Fruit fly (Drosophila melanogaster) whole organism, embryonic: Measurements from ENCODE around the gene Schip1.
A peak's percentile ranks its signal among the peaks of the same experiment; 100 is the strongest.

ENCODE experiments used
- Bdp1 ChIP-seq: fragments of 200-800 bp; sonication (Bioruptor generic); optimal IDR thresholded peaks from 3 replicates; lab custom pipeline; 2016; ENCODE audit warnings: missing biosample characterization, missing genetic modification characterization
- CG10209 ChIP-seq: fragments of 200-800 bp; sonication (Bioruptor generic); optimal IDR thresholded peaks from 3 replicates; lab custom pipeline; 2017; ENCODE audit warnings: missing biosample characterization, mild to moderate bottlenecking, missing genetic modification characterization, missing genetic modification reagents
- CG10979 ChIP-seq: fragments of 200-800 bp; sonication (Bioruptor generic); optimal IDR thresholded peaks from 2 replicates; lab custom pipeline; 2018; ENCODE audit warnings: missing biosample characterization, mild to moderate bottlenecking, missing genetic modification characterization, moderate library complexity
- CG11723 ChIP-seq: fragments of 200-800 bp; sonication (Bioruptor generic); optimal IDR thresholded peaks from 2 replicates; lab custom pipeline; 2017; ENCODE audit warnings: missing biosample characterization, mild to moderate bottlenecking, missing genetic modification characterization
- CG13624 ChIP-seq: fragments of 200-800 bp; sonication (Bioruptor generic); optimal IDR thresholded peaks from 2 replicates; lab custom pipeline; 2016; ENCODE audit warnings: missing biosample characterization, missing genetic modification characterization
- CG14860 ChIP-seq: fragments of 200-800 bp; sonication (Bioruptor generic); IDR thresholded peaks from 3 replicates; pipeline ENCODE4 v1.3.6; 2022; ENCODE audit warnings: missing biosample characterization, missing genetic modification characterization; ENCODE audit not compliant: partially characterized antibody
- CG15479 ChIP-seq: fragments of 200-800 bp; sonication (Bioruptor generic); optimal IDR thresholded peaks from 3 replicates; lab custom pipeline; 2019; ENCODE audit warnings: missing biosample characterization, mild to moderate bottlenecking, missing genetic modification characterization, moderate library complexity
- CG1603 ChIP-seq: fragments of 200-800 bp; sonication (Bioruptor generic); optimal IDR thresholded peaks from 2 replicates; lab custom pipeline; 2019; ENCODE audit warnings: missing biosample characterization, mild to moderate bottlenecking, missing genetic modification characterization, moderate library complexity
- CG18011 ChIP-seq: fragments of 200-800 bp; sonication (Bioruptor generic); optimal IDR thresholded peaks from 2 replicates; lab custom pipeline; 2017; ENCODE audit warnings: missing biosample characterization, missing genetic modification characterization, mild to moderate bottlenecking, moderate library complexity, missing genotype
- CG18764 ChIP-seq: fragments of 200-800 bp; sonication (Bioruptor generic); optimal IDR thresholded peaks from 3 replicates; lab custom pipeline; 2016; ENCODE audit warnings: missing biosample characterization, missing genetic modification characterization
- CG31224 ChIP-seq: fragments of 200-800 bp; sonication (Bioruptor generic); IDR thresholded peaks from 2 replicates; pipeline ENCODE4 v1.3.6; 2022; ENCODE audit warnings: missing biosample characterization, missing genetic modification characterization
- CG32532 ChIP-seq: fragments of 200-800 bp; sonication (Bioruptor generic); IDR thresholded peaks from 2 replicates; pipeline ENCODE4 v1.3.6; 2022; ENCODE audit warnings: missing biosample characterization, missing genetic modification characterization
- CG33213 ChIP-seq: fragments of 200-800 bp; sonication (Bioruptor generic); optimal IDR thresholded peaks from 3 replicates; lab custom pipeline; 2016; ENCODE audit warnings: missing biosample characterization, missing genetic modification characterization
- CG34224 ChIP-seq: fragments of 200-800 bp; sonication (Bioruptor generic); IDR thresholded peaks from 3 replicates; pipeline ENCODE4 v1.3.6; 2022; ENCODE audit warnings: missing biosample characterization, missing genetic modification characterization; ENCODE audit not compliant: partially characterized antibody
- CG4328 ChIP-seq: fragments of 200-800 bp; sonication (Bioruptor generic); optimal IDR thresholded peaks from 3 replicates; lab custom pipeline; 2017; ENCODE audit warnings: missing biosample characterization, missing genetic modification reagents, missing genetic modification characterization
- CG5953 ChIP-seq: fragments of 200-800 bp; sonication (Bioruptor generic); IDR thresholded peaks from 2 replicates; pipeline ENCODE4 v1.3.6; 2022; ENCODE audit warnings: missing biosample characterization, missing genetic modification characterization
- CG7556 ChIP-seq: fragments of 200-800 bp; sonication (Bioruptor generic); optimal IDR thresholded peaks from 2 replicates; lab custom pipeline; 2017; ENCODE audit warnings: missing biosample characterization, mild to moderate bottlenecking, missing genetic modification characterization
- CG7987 ChIP-seq: fragments of 200-800 bp; sonication (Bioruptor generic); optimal IDR thresholded peaks from 2 replicates; lab custom pipeline; 2018; ENCODE audit warnings: missing biosample characterization, mild to moderate bottlenecking, missing genetic modification characterization, moderate library complexity
- CG8290 ChIP-seq, 3 experiments: fragments of 200-800 bp; sonication (Bioruptor generic); optimal IDR thresholded peaks; 2 replicates each; lab custom pipeline; 2016 to 2019; ENCODE audit warnings: missing biosample characterization in 3 of 3, missing genetic modification characterization in 3 of 3, mild to moderate bottlenecking in 2 of 3, moderate library complexity in 1 of 3
- Dip3 ChIP-seq: fragments of 200-800 bp; sonication (Bioruptor generic); optimal IDR thresholded peaks from 3 replicates; lab custom pipeline; 2016; ENCODE audit warnings: missing biosample characterization, missing genetic modification characterization
- Dll ChIP-seq: fragments of 200-800 bp; sonication (Bioruptor generic); IDR thresholded peaks from 4 replicates; pipeline ENCODE4 v1.3.6; 2022; ENCODE audit warnings: missing biosample characterization, missing genetic modification characterization; ENCODE audit not compliant: partially characterized antibody
- Ets65A ChIP-seq: fragments of 200-800 bp; sonication (Bioruptor generic); peaks from one replicate; lab custom pipeline; 2016; ENCODE audit warnings: missing biosample characterization, missing genetic modification characterization
- Fer1 ChIP-seq: fragments of 200-800 bp; sonication (Bioruptor generic); optimal IDR thresholded peaks from 2 replicates; lab custom pipeline; 2017; ENCODE audit warnings: missing biosample characterization, mild to moderate bottlenecking, missing genetic modification characterization
- Lim3 ChIP-seq: fragments of 200-800 bp; sonication (Bioruptor generic); IDR thresholded peaks from 2 replicates; pipeline ENCODE4 v1.3.6; 2022; ENCODE audit warnings: missing biosample characterization, missing genetic modification characterization
- Lpt ChIP-seq: fragments of >200 bp; optimal IDR thresholded peaks from 2 replicates; lab custom pipeline; 2018; ENCODE audit warnings: missing biosample characterization, missing genetic modification characterization
- MBD-R2 ChIP-seq: fragments of 200-800 bp; sonication (Bioruptor generic); IDR thresholded peaks from 2 replicates; pipeline ENCODE4 v1.3.6; 2022; ENCODE audit warnings: missing biosample characterization, missing genetic modification characterization
- NK7.1 ChIP-seq: fragments of 200-800 bp; sonication (Bioruptor generic); optimal IDR thresholded peaks from 3 replicates; lab custom pipeline; 2016; ENCODE audit warnings: missing biosample characterization, missing genetic modification characterization
- NfI ChIP-seq: fragments of 200-800 bp; sonication (Bioruptor generic); optimal IDR thresholded peaks from 3 replicates; lab custom pipeline; 2018; ENCODE audit warnings: missing biosample characterization, mild to moderate bottlenecking, missing genetic modification characterization, moderate library complexity
- Pdp1 ChIP-seq, 2 experiments: fragments of 200-800 bp; sonication (Bioruptor generic); optimal IDR thresholded peaks; 3 replicates each; lab custom pipeline; 2016; ENCODE audit warnings: missing biosample characterization in 2 of 2, missing genetic modification characterization in 2 of 2, mild to moderate bottlenecking in 1 of 2, moderate library complexity in 1 of 2
- amos ChIP-seq: fragments of 200-800 bp; sonication (Bioruptor generic); IDR thresholded peaks from 2 replicates; pipeline ENCODE4 v1.3.6; 2022; ENCODE audit warnings: missing biosample characterization, missing genetic modification characterization; ENCODE audit not compliant: partially characterized antibody
- ato ChIP-seq: fragments of 200-800 bp; sonication (Bioruptor generic); IDR thresholded peaks from 2 replicates; pipeline ENCODE4 v1.3.6; 2022; ENCODE audit warnings: missing biosample characterization, missing genetic modification characterization; ENCODE audit not compliant: partially characterized antibody
- bigmax ChIP-seq: fragments of 200-800 bp; sonication (Bioruptor generic); optimal IDR thresholded peaks from 2 replicates; lab custom pipeline; 2018; ENCODE audit warnings: missing biosample characterization, mild to moderate bottlenecking, missing genetic modification characterization
- chinmo ChIP-seq: fragments of 200-800 bp; sonication (Bioruptor generic); IDR thresholded peaks from 4 replicates; pipeline ENCODE4 v1.3.6; 2022; ENCODE audit warnings: missing biosample characterization, missing genetic modification characterization; ENCODE audit not compliant: partially characterized antibody
- disco-r ChIP-seq: fragments of 200-800 bp; sonication (Bioruptor generic); optimal IDR thresholded peaks from 2 replicates; lab custom pipeline; 2016; ENCODE audit warnings: missing biosample characterization, missing genetic modification characterization
- dpn ChIP-seq, 2 experiments: fragments of 200-800 bp; sonication (Bioruptor generic); optimal IDR thresholded peaks; 3 replicates each; lab custom pipeline; 2016; ENCODE audit warnings: missing biosample characterization in 2 of 2, missing genetic modification characterization in 2 of 2
- grn ChIP-seq: fragments of 200-800 bp; sonication (Bioruptor generic); optimal IDR thresholded peaks from 3 replicates; lab custom pipeline; 2017; ENCODE audit warnings: missing biosample characterization, missing genetic modification characterization
- kah ChIP-seq: fragments of 200-800 bp; sonication (Bioruptor generic); optimal IDR thresholded peaks from 2 replicates; lab custom pipeline; 2018; ENCODE audit warnings: missing biosample characterization, mild to moderate bottlenecking, missing genetic modification characterization
- ken ChIP-seq: fragments of 200-800 bp; sonication (Bioruptor generic); IDR thresholded peaks from 3 replicates; pipeline ENCODE4 v1.3.6; 2022; ENCODE audit warnings: missing biosample characterization, missing genetic modification characterization
- knrl ChIP-seq: fragments of 200-800 bp; sonication (Bioruptor generic); IDR thresholded peaks from 3 replicates; pipeline ENCODE4 v1.3.6; 2022; ENCODE audit warnings: missing biosample characterization, missing genetic modification characterization; ENCODE audit not compliant: partially characterized antibody
- lmd ChIP-seq: fragments of 200-800 bp; sonication (Bioruptor generic); IDR thresholded peaks from 2 replicates; pipeline ENCODE4 v1.3.6; 2022; ENCODE audit warnings: missing biosample characterization, missing genetic modification characterization
- lov ChIP-seq, 2 experiments: fragments of 200-800 bp in 1 of 2; fragments of >200 bp in 1 of 2; sonication (Bioruptor generic) in 1 of 2; IDR thresholded peaks in 1 of 2; optimal IDR thresholded peaks in 1 of 2; 2 replicates in 1 of 2; 3 replicates in 1 of 2; pipeline versions ENCODE4 v1.3.6 to Lab custom; 2017 to 2022; ENCODE audit warnings: missing biosample characterization in 1 of 2, missing genetic modification characterization in 1 of 2
- sens ChIP-seq: fragments of 200-800 bp; sonication (Bioruptor generic); peaks from one replicate; lab custom pipeline; 2016; ENCODE audit warnings: missing biosample characterization, missing genetic modification characterization
- seq ChIP-seq: fragments of 200-800 bp; sonication (Bioruptor generic); IDR thresholded peaks from 2 replicates; pipeline ENCODE4 v1.3.6; 2022; ENCODE audit warnings: missing biosample characterization, missing genetic modification characterization
- tna ChIP-seq: fragments of 200-800 bp; sonication (Bioruptor generic); IDR thresholded peaks from 2 replicates; pipeline ENCODE4 v1.3.6; 2022; ENCODE audit warnings: missing biosample characterization, missing genetic modification characterization; ENCODE audit not compliant: partially characterized antibody
- zen ChIP-seq: fragments of 200-800 bp; sonication (Bioruptor generic); optimal IDR thresholded peaks from 3 replicates; lab custom pipeline; 2018; ENCODE audit warnings: missing biosample characterization, mild to moderate bottlenecking, missing genetic modification characterization, moderate library complexity

Gene Schip1

dm6 chr2L:10321612-10322011 is 9.3 kb downstream of the Schip1 start (continued):
- TF ChIP-seq ken (GFP tag; lab: Robert Waterston, UW) (no peak), bigmax (peak; percentile 25), MBD-R2 (GFP tag; lab: Robert Waterston, UW) (peak; percentile 25; the same call in 1 of the 2 replicates), CG8290 (GFP tag; optimal IDR thresholded peaks at IDR 0.05; lab: Kevin White, UChicago) (no peak), CG8290 (tag; optimal IDR thresholded peaks at IDR 0.05; lab: Kevin White, UChicago) (peak in 1 of 2 experiments; percentile 67), NK7.1 (GFP tag; lab: Kevin White, UChicago) (no peak), Lim3 (no peak), CG7987 (GFP tag; lab: Kevin White, UChicago) (peak; percentile 10), Ets65A (GFP tag; lab: Kevin White, UChicago) (no peak)
- TF ChIP-seq, all 482 proteins: peak for 51

- TF ChIP-seq Bdp1 (GFP tag; lab: Kevin White, UChicago) (no peak), CG31224 (GFP tag; lab: Robert Waterston, UW) (no peak), CG11723 (peak; percentile 7), sens (peak; percentile 57), grn (GFP tag; lab: Kevin White, UChicago) (peak; percentile 40), CG10209 (GFP tag; lab: Kevin White, UChicago) (peak; percentile 7), CG5953 (GFP tag; lab: Robert Waterston, UW) (0 out of 2 replicates have a peak, but pooled peaks have one; percentile 10), Pdp1 (GFP tag; optimal IDR thresholded peaks at IDR 0.05; lab: Kevin White, UChicago) (peak in 1 of 2 experiments; percentile 69), Ets65A (GFP tag; lab: Kevin White, UChicago) (peak; percentile 85), knrl (GFP tag; lab: Robert Waterston, UW) (peak; percentile 86; the same call in 2 of the 3 replicates), Dip3 (GFP tag; lab: Kevin White, UChicago) (no peak), CG18764 (GFP tag; lab: Kevin White, UChicago) (no peak), CG13624 (GFP tag; lab: Kevin White, UChicago) (peak; percentile 21), lmd (GFP tag; lab: Robert Waterston, UW) (no peak; the same call in 1 of the 2 replicates), CG4328 (GFP tag; lab: Kevin White, UChicago) (no peak), amos (GFP tag; lab: Robert Waterston, UW) (peak; percentile 60; the same call in 1 of the 2 replicates), CG15479 (GFP tag; lab: Kevin White, UChicago) (no peak), CG10979 (tag; lab: Kevin White, UChicago) (peak; percentile 4), zen (tag; lab: Kevin White, UChicago) (no peak), ato (GFP tag; lab: Robert Waterston, UW) (peak; percentile 11; the same call in 1 of the 2 replicates), CG1603 (peak; percentile 2), CG14860 (GFP tag; lab: Robert Waterston, UW) (peak; percentile 55; the same call in 2 of the 3 replicates), seq (GFP tag; lab: Robert Waterston, UW) (no peak), NfI (GFP tag; lab: Kevin White, UChicago) (peak; percentile 16), disco-r (GFP tag; lab: Kevin White, UChicago) (peak; percentile 31), kah (GFP tag; lab: Kevin White, UChicago) (peak; percentile 72), tna (GFP tag; lab: Robert Waterston, UW) (peak; percentile 57), CG34224 (no peak), CG32532 (0 out of 2 replicates have a peak, but pooled peaks have one; percentile 29), CG18011 (GFP tag; lab: Kevin White, UChicago) (peak; percentile 8), chinmo (GFP tag; lab: Robert Waterston, UW) (no peak), CG33213 (GFP tag; lab: Kevin White, UChicago) (no peak), Lpt (GFP tag; lab: Kevin White, UChicago) (no peak), CG7556 (GFP tag; lab: Kevin White, UChicago) (peak; percentile 5), CG8290 (GFP tag; optimal IDR thresholded peaks at IDR 0.05; lab: Kevin White, UChicago) (no peak), CG8290 (tag; optimal IDR thresholded peaks at IDR 0.05; lab: Kevin White, UChicago) (peak; percentile 26 to 36), lov (optimal IDR thresholded peaks at IDR 0.05; lab: Kevin White, UChicago) (no peak), lov (GFP tag; IDR thresholded peaks at IDR 0.05; lab: Robert Waterston, UW) (0 out of 3 replicates have a peak, but pooled peaks have one; percentile 27), dpn (GFP tag; optimal IDR thresholded peaks at IDR 0.05; lab: Kevin White, UChicago) (peak; percentile 6 to 28), Fer1 (GFP tag; lab: Kevin White, UChicago) (no peak), Dll (peak; percentile 79)
Observed at dm6 chr2L:10321036-10321583, 9.8 kb downstream of the Schip1 start.
